Fruit fly (Drosophila melanogaster) whole organism, adult: ENCODE data around the gene tll.

ENCODE experiments used
- CG12768 ChIP-seq: fragments of 200-800 bp; sonication (Bioruptor generic); optimal IDR thresholded peaks from 2 replicates; lab custom pipeline; 2017; ENCODE audit warnings: missing biosample characterization, missing genetic modification characterization, mild to moderate bottlenecking, moderate library complexity, missing genetic modification reagents
- CG33017 ChIP-seq: fragments of 200-800 bp; sonication (Bioruptor generic); optimal IDR thresholded peaks from 2 replicates; lab custom pipeline; 2018; ENCODE audit warnings: missing biosample characterization, mild to moderate bottlenecking, missing genetic modification characterization, moderate library complexity
- CG5204 ChIP-seq: fragments of 200-800 bp; sonication (Bioruptor generic); optimal IDR thresholded peaks from 2 replicates; lab custom pipeline; 2016; ENCODE audit warnings: missing biosample characterization, missing genetic modification characterization
- Crg-1 ChIP-seq: fragments of 200-800 bp; sonication (Bioruptor generic); optimal IDR thresholded peaks from 2 replicates; lab custom pipeline; 2016; ENCODE audit warnings: missing biosample characterization, missing genetic modification characterization
- Hr96 ChIP-seq: fragments of 200-800 bp; sonication (Bioruptor generic); optimal IDR thresholded peaks from 2 replicates; lab custom pipeline; 2016; ENCODE audit warnings: missing biosample characterization, missing genetic modification characterization
- Mnt ChIP-seq: fragments of 200-800 bp; sonication (Bioruptor generic); optimal IDR thresholded peaks from 2 replicates; lab custom pipeline; 2016; ENCODE audit warnings: missing biosample characterization, mild to moderate bottlenecking, missing genetic modification characterization
- bab1 ChIP-seq: fragments of 200-800 bp; sonication (Bioruptor generic); optimal IDR thresholded peaks from 3 replicates; lab custom pipeline; 2019; ENCODE audit warnings: missing biosample characterization, mild to moderate bottlenecking, missing genetic modification characterization, moderate library complexity
- cic ChIP-seq: fragments of 200-800 bp; sonication (Bioruptor generic); optimal IDR thresholded peaks from 2 replicates; lab custom pipeline; 2017; ENCODE audit warnings: missing biosample characterization, mild to moderate bottlenecking, missing genetic modification characterization, moderate library complexity
- cnc ChIP-seq, 2 experiments: fragments of >200 bp; optimal IDR thresholded peaks; 2 replicates each; lab custom pipeline; 2017
- kay ChIP-seq: fragments of 200-800 bp; sonication (Bioruptor generic); peaks from one replicate; lab custom pipeline; 2016; ENCODE audit warnings: missing biosample characterization, missing genetic modification characterization, borderline replicate concordance
- ovo ChIP-seq: fragments of 200-800 bp; sonication (Bioruptor generic); optimal IDR thresholded peaks from 2 replicates; lab custom pipeline; 2016; ENCODE audit warnings: missing biosample characterization, missing genetic modification characterization
- tj ChIP-seq: fragments of 200-800 bp; sonication (Bioruptor generic); optimal IDR thresholded peaks from 3 replicates; lab custom pipeline; 2017; ENCODE audit warnings: missing biosample characterization, mild to moderate bottlenecking, missing genetic modification characterization, moderate library complexity
- toe ChIP-seq: fragments of 200-800 bp; sonication (Bioruptor generic); optimal IDR thresholded peaks from 2 replicates; lab custom pipeline; 2016; ENCODE audit warnings: missing biosample characterization, missing genetic modification characterization

- TF ChIP-seq bab1 (peak; percentile 88), toe (no peak), cnc (optimal IDR thresholded peaks at IDR 0.05; lab: Kevin White, UChicago) (peak; percentile 87 to 95), ovo (GFP tag; lab: Kevin White, UChicago) (peak; percentile 17), kay (GFP tag; lab: Kevin White, UChicago) (no peak), Hr96 (GFP tag; lab: Kevin White, UChicago) (no peak), CG33017 (tag; lab: Kevin White, UChicago) (no peak), Mnt (GFP tag; lab: Kevin White, UChicago) (no peak), cic (GFP tag; lab: Kevin White, UChicago) (no peak), CG12768 (GFP tag; lab: Kevin White, UChicago) (no peak), Crg-1 (no peak), tj (GFP tag; lab: Kevin White, UChicago) (peak; percentile 58), CG5204 (GFP tag; lab: Kevin White, UChicago) (no peak)
These were observed 36.6 kb downstream of the tll start, which contains the start of gene Sap-r for dm6 chr3R:30888550-30889259.
